Worm (Caenorhabditis elegans) whole organism, late embryonic: ENCODE data around the gene rars-2.

Source experiments
- K02D7.2 ChIP-seq: sonication (generic microtip); optimal IDR thresholded peaks from 2 replicates; lab custom pipeline; 2017; ENCODE audit warnings: mild to moderate bottlenecking, missing genetic modification characterization, missing compliant biosample characterization
- ceh-9 ChIP-seq: sonication (generic microtip); optimal IDR thresholded peaks from 2 replicates; lab custom pipeline; 2016; ENCODE audit warnings: mild to moderate bottlenecking, missing genetic modification characterization, inconsistent platforms, missing compliant biosample characterization
- ets-4 ChIP-seq: sonication (generic microtip); optimal IDR thresholded peaks from 2 replicates; lab custom pipeline; 2016; ENCODE audit warnings: missing genetic modification characterization, missing compliant biosample characterization
- hlh-15 ChIP-seq: sonication (generic microtip); optimal IDR thresholded peaks from 2 replicates; lab custom pipeline; 2016; ENCODE audit warnings: missing genetic modification characterization, missing compliant biosample characterization
- lim-6 ChIP-seq: sonication (generic microtip); optimal IDR thresholded peaks from 2 replicates; lab custom pipeline; 2016; ENCODE audit warnings: missing genetic modification characterization, missing compliant biosample characterization
- mec-3 ChIP-seq: sonication (generic microtip); optimal IDR thresholded peaks from 2 replicates; lab custom pipeline; 2016; ENCODE audit warnings: borderline replicate concordance, missing genetic modification characterization, missing compliant biosample characterization
- nhr-11 ChIP-seq: fragments of 150-350 bp; optimal IDR thresholded peaks from 2 replicates; lab custom pipeline; 2014; ENCODE audit warnings: missing biosample characterization, missing genetic modification characterization
- pag-3 ChIP-seq: sonication (generic microtip); optimal IDR thresholded peaks from 2 replicates; lab custom pipeline; 2016; ENCODE audit warnings: missing compliant biosample characterization, missing genetic modification characterization, borderline replicate concordance
- pha-4 ChIP-seq: fragments of 150-350 bp; optimal IDR thresholded peaks from 2 replicates; lab custom pipeline; 2018; ENCODE audit warnings: missing biosample characterization, missing genetic modification reagents, missing genetic modification characterization
- tbx-2 ChIP-seq: sonication (generic microtip); optimal IDR thresholded peaks from 2 replicates; lab custom pipeline; 2016; ENCODE audit warnings: missing genetic modification characterization, missing compliant biosample characterization
- unc-42 ChIP-seq: sonication (generic microtip); optimal IDR thresholded peaks from 2 replicates; lab custom pipeline; 2016; ENCODE audit warnings: missing genotype, missing genetic modification characterization, missing compliant biosample characterization
- unc-55 ChIP-seq: sonication (generic microtip); optimal IDR thresholded peaks from 2 replicates; lab custom pipeline; 2017; ENCODE audit warnings: missing biosample characterization, missing genetic modification reagents, missing genetic modification characterization
- ztf-16 ChIP-seq: sonication (generic microtip); optimal IDR thresholded peaks from 2 replicates; lab custom pipeline; 2017; ENCODE audit warnings: missing genetic modification characterization, missing compliant biosample characterization

DNA sequence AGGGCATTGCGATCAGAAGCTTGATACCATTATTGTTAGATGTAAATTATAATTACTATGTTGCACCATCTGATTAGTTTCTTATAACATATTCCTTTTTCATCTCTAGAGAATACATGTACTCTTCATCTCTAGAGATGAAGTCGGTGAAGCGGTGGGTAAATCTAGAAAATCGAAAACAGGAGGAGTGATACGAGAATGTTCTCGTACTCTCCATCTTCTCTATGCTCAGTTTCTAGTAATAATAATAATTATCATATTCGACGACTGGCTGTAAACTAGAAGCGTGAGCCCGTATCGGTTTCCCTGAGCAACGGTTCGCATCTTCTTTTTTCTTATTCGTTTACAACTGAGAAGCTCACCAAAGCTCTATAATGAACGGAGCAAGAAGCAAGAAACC lies 17.6 kb upstream of the rars-2 start:
- TF ChIP-seq tbx-2 (tag; lab: Kevin White, UChicago) (no peak), unc-55 (GFP tag; lab: Kevin White, UChicago) (no peak), ceh-9 (tag; lab: Kevin White, UChicago) (no peak), lim-6 (tag; lab: Kevin White, UChicago) (no peak), hlh-15 (tag; lab: Kevin White, UChicago) (no peak), nhr-11 (no peak), ets-4 (tag; lab: Kevin White, UChicago) (no peak), pha-4 (tag; lab: Kevin White, UChicago) (no peak), unc-42 (tag; lab: Kevin White, UChicago) (no peak), K02D7.2 (tag; lab: Kevin White, UChicago) (no peak), pag-3 (tag; lab: Kevin White, UChicago) (no peak), mec-3 (tag; lab: Kevin White, UChicago) (no peak), ztf-16 (no peak)
